Fruit fly (Drosophila melanogaster) whole organism, adult: ENCODE results near the gene S6k.

Experiments used
- CG11617 ChIP-seq: fragments of 200-800 bp; sonication (Bioruptor generic); optimal IDR thresholded peaks from 2 replicates; lab custom pipeline; 2017; ENCODE audit warnings: mild to moderate bottlenecking, missing biosample characterization, missing genetic modification reagents, missing genetic modification characterization
- CG14711 ChIP-seq: fragments of 200-800 bp; sonication (Bioruptor generic); optimal IDR thresholded peaks from 2 replicates; lab custom pipeline; 2018; ENCODE audit warnings: missing biosample characterization, mild to moderate bottlenecking, missing genetic modification characterization, moderate library complexity
- CG1620 ChIP-seq: fragments of 200-800 bp; sonication (Bioruptor generic); optimal IDR thresholded peaks from 2 replicates; lab custom pipeline; 2016; ENCODE audit warnings: missing biosample characterization, missing genetic modification characterization
- CG7045 ChIP-seq: fragments of 200-800 bp; sonication (Bioruptor generic); optimal IDR thresholded peaks from 2 replicates; lab custom pipeline; 2017; ENCODE audit warnings: missing biosample characterization, mild to moderate bottlenecking, missing genetic modification characterization
- Crg-1 ChIP-seq: fragments of 200-800 bp; sonication (Bioruptor generic); optimal IDR thresholded peaks from 2 replicates; lab custom pipeline; 2016; ENCODE audit warnings: missing biosample characterization, missing genetic modification characterization
- Mnt ChIP-seq: fragments of 200-800 bp; sonication (Bioruptor generic); optimal IDR thresholded peaks from 2 replicates; lab custom pipeline; 2016; ENCODE audit warnings: missing biosample characterization, mild to moderate bottlenecking, missing genetic modification characterization
- ovo ChIP-seq: fragments of 200-800 bp; sonication (Bioruptor generic); optimal IDR thresholded peaks from 2 replicates; lab custom pipeline; 2016; ENCODE audit warnings: missing biosample characterization, missing genetic modification characterization

DNA sequence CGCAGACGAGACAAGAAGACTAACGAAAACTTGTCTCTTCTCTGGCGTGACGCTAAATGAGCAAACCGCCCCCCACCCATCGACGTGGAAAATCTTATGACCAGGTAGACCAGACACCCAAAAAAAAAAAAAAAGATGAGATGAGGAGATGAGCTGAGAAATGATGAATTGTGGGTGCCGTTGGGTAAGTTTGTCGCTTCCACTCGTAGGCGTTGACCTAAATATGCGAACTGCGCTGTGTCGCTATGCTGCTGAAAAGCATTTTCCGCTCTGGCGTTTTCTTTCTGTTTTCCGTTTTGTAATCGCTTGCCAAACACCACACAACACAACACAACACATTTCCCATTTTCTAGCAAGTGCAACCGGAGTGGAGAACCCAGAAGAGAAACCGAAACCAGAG, 28.1 kb upstream of the S6k start:
- no peak for TF ChIP-seq Crg-1
- no peak for TF ChIP-seq ovo
- no peak for TF ChIP-seq CG11617 (GFP tag; lab: Kevin White, UChicago)
- no peak for TF ChIP-seq CG14711 (tag; lab: Kevin White, UChicago)
- no peak for TF ChIP-seq CG1620 (GFP tag; lab: Kevin White, UChicago)
- no peak for TF ChIP-seq CG7045 (GFP tag; lab: Kevin White, UChicago)
- TF ChIP-seq Mnt (GFP tag; lab: Kevin White, UChicago) = no peak
